Fruit fly (Drosophila melanogaster) whole organism, embryonic: Measurements from ENCODE around the gene vari.

ENCODE experiments used
- Abd-B ChIP-seq: fragments of 200-800 bp; sonication (Bioruptor generic); optimal IDR thresholded peaks from 2 replicates; lab custom pipeline; 2018; ENCODE audit warnings: missing biosample characterization, mild to moderate bottlenecking, missing genetic modification characterization, moderate library complexity
- B-H2 ChIP-seq: fragments of 200-800 bp; sonication (Bioruptor generic); optimal IDR thresholded peaks from 2 replicates; lab custom pipeline; 2018; ENCODE audit warnings: missing biosample characterization, mild to moderate bottlenecking, missing genetic modification characterization
- BEAF-32 ChIP-seq: fragments of 200-800 bp; sonication (Bioruptor generic); optimal IDR thresholded peaks from 3 replicates; lab custom pipeline; 2017; ENCODE audit warnings: missing biosample characterization, missing genetic modification characterization, mild to moderate bottlenecking, moderate library complexity, missing genetic modification reagents
- CG10543 ChIP-seq: fragments of 200-800 bp; sonication (Bioruptor generic); optimal IDR thresholded peaks from 3 replicates; lab custom pipeline; 2017; ENCODE audit warnings: missing biosample characterization, mild to moderate bottlenecking, missing genetic modification characterization, moderate library complexity
- CG11085 ChIP-seq: fragments of 200-800 bp; sonication (Bioruptor generic); IDR thresholded peaks from 2 replicates; pipeline ENCODE4 v1.3.6; 2022; ENCODE audit warnings: missing biosample characterization, missing genetic modification characterization
- CG11456 ChIP-seq: fragments of 200-800 bp; sonication (Bioruptor generic); IDR thresholded peaks from 3 replicates; pipeline ENCODE4 v1.3.6; 2022; ENCODE audit warnings: missing biosample characterization, missing genetic modification characterization
- CG1233 ChIP-seq: fragments of 200-800 bp; sonication (Bioruptor generic); optimal IDR thresholded peaks from 4 replicates; lab custom pipeline; 2018; ENCODE audit warnings: missing biosample characterization, mild to moderate bottlenecking, missing genetic modification characterization
- CG14014 ChIP-seq: fragments of 200-800 bp; sonication (Bioruptor generic); IDR thresholded peaks from 2 replicates; pipeline ENCODE4 v1.3.6; 2022; ENCODE audit warnings: missing biosample characterization, missing genetic modification characterization
- CG14860 ChIP-seq: fragments of 200-800 bp; sonication (Bioruptor generic); IDR thresholded peaks from 3 replicates; pipeline ENCODE4 v1.3.6; 2022; ENCODE audit warnings: missing biosample characterization, missing genetic modification characterization; ENCODE audit not compliant: partially characterized antibody
- CG15011 ChIP-seq: fragments of 200-800 bp; sonication (Bioruptor generic); optimal IDR thresholded peaks from 3 replicates; lab custom pipeline; 2018; ENCODE audit warnings: missing biosample characterization, mild to moderate bottlenecking, missing genetic modification characterization
- CG15696 ChIP-seq: fragments of 200-800 bp; sonication (Bioruptor generic); optimal IDR thresholded peaks from 2 replicates; lab custom pipeline; 2019; ENCODE audit warnings: missing biosample characterization, mild to moderate bottlenecking, missing genetic modification characterization, moderate library complexity
- CG2199 ChIP-seq: fragments of 200-800 bp; sonication (Bioruptor generic); IDR thresholded peaks from 3 replicates; pipeline ENCODE4 v1.3.6; 2022; ENCODE audit warnings: missing biosample characterization, missing genetic modification characterization
- CG2889 ChIP-seq: fragments of 200-800 bp; sonication (Bioruptor generic); IDR thresholded peaks from 3 replicates; pipeline ENCODE4 v1.3.6; 2022; ENCODE audit warnings: missing biosample characterization, missing genetic modification characterization
- CG30431 ChIP-seq: fragments of 200-800 bp; sonication (Bioruptor generic); optimal IDR thresholded peaks from 2 replicates; lab custom pipeline; 2017; ENCODE audit warnings: missing biosample characterization, missing genetic modification characterization
- CG32772 ChIP-seq: fragments of 200-800 bp; sonication (Bioruptor generic); IDR thresholded peaks from 2 replicates; pipeline ENCODE4 v1.3.6; 2022; ENCODE audit warnings: missing biosample characterization, missing genetic modification characterization
- CG43689 ChIP-seq: fragments of 200-800 bp; sonication (Bioruptor generic); IDR thresholded peaks from 2 replicates; pipeline ENCODE4 v1.3.6; 2022; ENCODE audit warnings: missing biosample characterization, missing genetic modification characterization
- CG5180 ChIP-seq: fragments of 200-800 bp; sonication (Bioruptor generic); optimal IDR thresholded peaks from 3 replicates; lab custom pipeline; 2017; ENCODE audit warnings: missing biosample characterization, missing genetic modification characterization, mild to moderate bottlenecking, moderate library complexity, missing genetic modification reagents
- CG6254 ChIP-seq: fragments of 200-800 bp; sonication (Bioruptor generic); optimal IDR thresholded peaks from 3 replicates; lab custom pipeline; 2017; ENCODE audit warnings: mild to moderate bottlenecking, missing biosample characterization, missing genetic modification reagents, missing genetic modification characterization
- CG6272 ChIP-seq: fragments of 200-800 bp; sonication (Bioruptor generic); IDR thresholded peaks from 2 replicates; pipeline ENCODE4 v1.3.6; 2022; ENCODE audit warnings: missing biosample characterization, missing genetic modification characterization
- CG6689 ChIP-seq: fragments of 200-800 bp; sonication (Bioruptor generic); IDR thresholded peaks from 2 replicates; pipeline ENCODE4 v1.3.6; 2022; ENCODE audit warnings: missing biosample characterization, missing genetic modification characterization
- CG6813 ChIP-seq: fragments of 200-800 bp; sonication (Bioruptor generic); optimal IDR thresholded peaks from 2 replicates; lab custom pipeline; 2017; ENCODE audit warnings: missing biosample characterization, missing genetic modification characterization, mild to moderate bottlenecking, moderate library complexity, missing genetic modification reagents
- CG8924 ChIP-seq: fragments of 200-800 bp; optimal IDR thresholded peaks from 3 replicates; lab custom pipeline; 2019; ENCODE audit warnings: missing biosample characterization, mild to moderate bottlenecking, missing genetic modification characterization, moderate library complexity
- Dll ChIP-seq: fragments of 200-800 bp; sonication (Bioruptor generic); IDR thresholded peaks from 4 replicates; pipeline ENCODE4 v1.3.6; 2022; ENCODE audit warnings: missing biosample characterization, missing genetic modification characterization; ENCODE audit not compliant: partially characterized antibody
- E2f1 ChIP-seq: fragments of 200-800 bp; sonication (Bioruptor generic); IDR thresholded peaks from 2 replicates; pipeline ENCODE4 v1.3.6; 2022; ENCODE audit warnings: missing biosample characterization, missing genetic modification characterization
- Ets65A ChIP-seq: fragments of 200-800 bp; sonication (Bioruptor generic); peaks from one replicate; lab custom pipeline; 2016; ENCODE audit warnings: missing biosample characterization, missing genetic modification characterization
- Hr39 ChIP-seq: fragments of >200 bp; optimal IDR thresholded peaks from 2 replicates; lab custom pipeline; 2017
- Lpt ChIP-seq: fragments of >200 bp; optimal IDR thresholded peaks from 2 replicates; lab custom pipeline; 2018; ENCODE audit warnings: missing biosample characterization, missing genetic modification characterization
- MBD-R2 ChIP-seq: fragments of 200-800 bp; sonication (Bioruptor generic); IDR thresholded peaks from 2 replicates; pipeline ENCODE4 v1.3.6; 2022; ENCODE audit warnings: missing biosample characterization, missing genetic modification characterization
- Med ChIP-seq: fragments of 200-800 bp; sonication (Bioruptor generic); peaks from one replicate; lab custom pipeline; 2016; ENCODE audit warnings: missing biosample characterization, missing genetic modification characterization, mild to moderate bottlenecking, inconsistent platforms, moderate library complexity
- Mes4 ChIP-seq: fragments of 200-800 bp; sonication (Bioruptor generic); optimal IDR thresholded peaks from 2 replicates; lab custom pipeline; 2016; ENCODE audit warnings: missing biosample characterization, missing genetic modification characterization
- NFAT ChIP-seq: fragments of 200-800 bp; sonication (Bioruptor generic); IDR thresholded peaks from 2 replicates; pipeline ENCODE4 v1.3.6; 2022; ENCODE audit warnings: missing biosample characterization, missing genetic modification characterization
- Poxn ChIP-seq: fragments of 200-800 bp; sonication (Bioruptor generic); IDR thresholded peaks from 2 replicates; pipeline ENCODE4 v1.3.6; 2022; ENCODE audit warnings: missing biosample characterization, missing genetic modification characterization
- Usf ChIP-seq: fragments of 200-800 bp; sonication (Bioruptor generic); optimal IDR thresholded peaks from 2 replicates; lab custom pipeline; 2017; ENCODE audit warnings: missing genotype, missing biosample characterization, missing genetic modification characterization
- abd-A ChIP-seq: fragments of 200-800 bp; sonication (Bioruptor generic); optimal IDR thresholded peaks from 3 replicates; lab custom pipeline; 2019; ENCODE audit warnings: missing biosample characterization, mild to moderate bottlenecking, missing genetic modification characterization, moderate library complexity
- bigmax ChIP-seq: fragments of 200-800 bp; sonication (Bioruptor generic); optimal IDR thresholded peaks from 2 replicates; lab custom pipeline; 2018; ENCODE audit warnings: missing biosample characterization, mild to moderate bottlenecking, missing genetic modification characterization
- btn ChIP-seq: fragments of 200-800 bp; sonication (Bioruptor generic); optimal IDR thresholded peaks from 2 replicates; lab custom pipeline; 2016; ENCODE audit warnings: missing biosample characterization, missing genetic modification characterization
- cato ChIP-seq: fragments of 200-800 bp; sonication (Bioruptor generic); optimal IDR thresholded peaks from 2 replicates; lab custom pipeline; 2016; ENCODE audit warnings: missing biosample characterization, missing genetic modification characterization, borderline replicate concordance
- chif ChIP-seq, 2 experiments: fragments of 200-800 bp; sonication (Bioruptor generic); optimal IDR thresholded peaks; 3 replicates each; lab custom pipeline; 2016; ENCODE audit warnings: missing biosample characterization in 2 of 2, missing genetic modification characterization in 2 of 2
- crp ChIP-seq, 2 experiments: fragments of 200-800 bp; sonication (Bioruptor generic); optimal IDR thresholded peaks; 2 replicates in 1 of 2; 3 replicates in 1 of 2; lab custom pipeline; 2017; ENCODE audit warnings: missing biosample characterization in 2 of 2, missing genetic modification characterization in 2 of 2, mild to moderate bottlenecking in 1 of 2, moderate library complexity in 1 of 2
- da ChIP-seq: fragments of 200-800 bp; sonication (Bioruptor generic); optimal IDR thresholded peaks from 2 replicates; lab custom pipeline; 2016; ENCODE audit warnings: missing biosample characterization, missing genetic modification characterization
- dimm ChIP-seq: fragments of 200-800 bp; sonication (Bioruptor generic); IDR thresholded peaks from 2 replicates; pipeline ENCODE4 v1.3.6; 2022; ENCODE audit warnings: missing biosample characterization, missing genetic modification characterization
- en ChIP-seq: fragments of 200-800 bp; sonication (Bioruptor generic); optimal IDR thresholded peaks from 2 replicates; lab custom pipeline; 2016; ENCODE audit warnings: missing biosample characterization, missing genetic modification characterization
- fd96Cb ChIP-seq: fragments of 200-800 bp; sonication (Bioruptor generic); optimal IDR thresholded peaks from 2 replicates; lab custom pipeline; 2018; ENCODE audit warnings: missing biosample characterization, mild to moderate bottlenecking, missing genetic modification characterization, moderate library complexity
- lmd ChIP-seq: fragments of 200-800 bp; sonication (Bioruptor generic); IDR thresholded peaks from 2 replicates; pipeline ENCODE4 v1.3.6; 2022; ENCODE audit warnings: missing biosample characterization, missing genetic modification characterization
- run ChIP-seq: fragments of 200-800 bp; sonication (Bioruptor generic); optimal IDR thresholded peaks from 3 replicates; lab custom pipeline; 2018; ENCODE audit warnings: missing biosample characterization, mild to moderate bottlenecking, missing genetic modification characterization
- scrt ChIP-seq: fragments of 200-800 bp; sonication (Bioruptor generic); optimal IDR thresholded peaks from 2 replicates; lab custom pipeline; 2018; ENCODE audit warnings: missing biosample characterization, mild to moderate bottlenecking, missing genetic modification characterization, moderate library complexity
- sens ChIP-seq: fragments of 200-800 bp; sonication (Bioruptor generic); peaks from one replicate; lab custom pipeline; 2016; ENCODE audit warnings: missing biosample characterization, missing genetic modification characterization
- sima ChIP-seq: fragments of 200-800 bp; sonication (Bioruptor generic); optimal IDR thresholded peaks from 2 replicates; lab custom pipeline; 2016; ENCODE audit warnings: missing biosample characterization, missing genetic modification characterization
- sob ChIP-seq: fragments of 200-800 bp; sonication (Bioruptor generic); IDR thresholded peaks from 2 replicates; pipeline ENCODE4 v1.3.6; 2022; ENCODE audit warnings: missing biosample characterization, missing genetic modification characterization
- tna ChIP-seq: fragments of 200-800 bp; sonication (Bioruptor generic); IDR thresholded peaks from 2 replicates; pipeline ENCODE4 v1.3.6; 2022; ENCODE audit warnings: missing biosample characterization, missing genetic modification characterization; ENCODE audit not compliant: partially characterized antibody
- vvl ChIP-seq: fragments of 200-800 bp; sonication (Bioruptor generic); IDR thresholded peaks from 2 replicates; pipeline ENCODE4 v1.3.6; 2022; ENCODE audit warnings: missing biosample characterization, missing genetic modification characterization

vari gene

dm6 chr2L:20787271-20787791 is 9.5 kb downstream of the vari start, which contains the start of gene Pomp (continued):
- TF ChIP-seq cato (GFP tag; lab: Kevin White, UChicago): peak; percentile 8
- peak; percentile 85 for TF ChIP-seq Abd-B (GFP tag; lab: Kevin White, UChicago)
- TF ChIP-seq CG14014: peak; percentile 86
- TF ChIP-seq CG43689: 0 out of 2 replicates have a peak, but pooled peaks have one; percentile 18
- TF ChIP-seq CG6272 (GFP tag; lab: Robert Waterston, UW): peak; percentile 85
- TF ChIP-seq fd96Cb (tag; lab: Kevin White, UChicago): peak; percentile 88
- TF ChIP-seq Poxn: no peak
- TF ChIP-seq CG15696 (tag; lab: Kevin White, UChicago): peak; percentile 68
- TF ChIP-seq CG6254 (GFP tag; lab: Kevin White, UChicago): peak; percentile 68
- peak; percentile 73 for TF ChIP-seq scrt (GFP tag; lab: Kevin White, UChicago)
- peak; percentile 94 for TF ChIP-seq sob (GFP tag; lab: Robert Waterston, UW)
- TF ChIP-seq CG11085: peak; percentile 72
- peak; percentile 85 for TF ChIP-seq CG1233
- TF ChIP-seq CG11456: peak; percentile 90
- peak; percentile 90 for TF ChIP-seq Med
- peak; percentile 76 for TF ChIP-seq CG32772 (GFP tag; lab: Robert Waterston, UW)
- TF ChIP-seq en (GFP tag; lab: Kevin White, UChicago): peak; percentile 9
- peak; percentile 83 for TF ChIP-seq CG2199 (GFP tag; lab: Robert Waterston, UW)
- peak; percentile 95 for TF ChIP-seq Ets65A (GFP tag; lab: Kevin White, UChicago)
- TF ChIP-seq CG30431: peak; percentile 72
- peak in 1 of 2 experiments; percentile 26 for TF ChIP-seq crp (GFP tag; optimal IDR thresholded peaks at IDR 0.05; lab: Kevin White, UChicago)
- no peak for TF ChIP-seq CG14860 (GFP tag; lab: Robert Waterston, UW)
- peak; percentile 39 to 61 for TF ChIP-seq chif (GFP tag; optimal IDR thresholded peaks at IDR 0.05; lab: Kevin White, UChicago)
- peak; percentile 91 for TF ChIP-seq E2f1 (GFP tag; lab: Robert Waterston, UW)
- TF ChIP-seq CG5180 (GFP tag; lab: Kevin White, UChicago): peak; percentile 53
- TF ChIP-seq abd-A: no peak
- TF ChIP-seq tna (GFP tag; lab: Robert Waterston, UW): peak; percentile 46; the same call in 1 of the 2 replicates
- peak; percentile 70; the same call in 1 of the 2 replicates for TF ChIP-seq dimm
- peak; percentile 49 for TF ChIP-seq B-H2 (GFP tag; lab: Kevin White, UChicago)
- no peak for TF ChIP-seq Hr39 (lab: Kevin White, UChicago)
- TF ChIP-seq da (GFP tag; lab: Kevin White, UChicago): no peak
- peak; percentile 58 for TF ChIP-seq CG10543
- TF ChIP-seq sens (GFP tag; lab: Kevin White, UChicago): peak; percentile 80
- TF ChIP-seq run: peak; percentile 77
- TF ChIP-seq BEAF-32: peak; percentile 60
- peak; percentile 61; the same call in 1 of the 3 replicates for TF ChIP-seq CG2889 (GFP tag; lab: Robert Waterston, UW)
- TF ChIP-seq CG8924: peak; percentile 84
- TF ChIP-seq Lpt (GFP tag; lab: Kevin White, UChicago): no peak
- TF ChIP-seq Dll: peak; percentile 70; the same call in 3 of the 4 replicates
- no peak for TF ChIP-seq btn (GFP tag; lab: Kevin White, UChicago)
- peak; percentile 27 for TF ChIP-seq Usf (GFP tag; lab: Kevin White, UChicago)
- peak; percentile 81 for TF ChIP-seq MBD-R2
- peak; percentile 80 for TF ChIP-seq CG15011 (GFP tag; lab: Kevin White, UChicago)
- TF ChIP-seq CG6689 (GFP tag; lab: Robert Waterston, UW): peak; percentile 88
- peak; percentile 92 for TF ChIP-seq NFAT (GFP tag; lab: Robert Waterston, UW)
- peak; percentile 45 for TF ChIP-seq bigmax (GFP tag; lab: Kevin White, UChicago)
- peak; percentile 95 for TF ChIP-seq vvl
- peak; percentile 80 for TF ChIP-seq CG6813 (GFP tag; lab: Kevin White, UChicago)
- TF ChIP-seq Mes4 (GFP tag; lab: Kevin White, UChicago): peak; percentile 29
- TF ChIP-seq sima (GFP tag; lab: Kevin White, UChicago): no peak
- peak; percentile 90 for TF ChIP-seq lmd (GFP tag; lab: Robert Waterston, UW)
